Fruit fly (Drosophila melanogaster): ENCODE data around the gene CG10357.

Gene CG10357

DNA sequence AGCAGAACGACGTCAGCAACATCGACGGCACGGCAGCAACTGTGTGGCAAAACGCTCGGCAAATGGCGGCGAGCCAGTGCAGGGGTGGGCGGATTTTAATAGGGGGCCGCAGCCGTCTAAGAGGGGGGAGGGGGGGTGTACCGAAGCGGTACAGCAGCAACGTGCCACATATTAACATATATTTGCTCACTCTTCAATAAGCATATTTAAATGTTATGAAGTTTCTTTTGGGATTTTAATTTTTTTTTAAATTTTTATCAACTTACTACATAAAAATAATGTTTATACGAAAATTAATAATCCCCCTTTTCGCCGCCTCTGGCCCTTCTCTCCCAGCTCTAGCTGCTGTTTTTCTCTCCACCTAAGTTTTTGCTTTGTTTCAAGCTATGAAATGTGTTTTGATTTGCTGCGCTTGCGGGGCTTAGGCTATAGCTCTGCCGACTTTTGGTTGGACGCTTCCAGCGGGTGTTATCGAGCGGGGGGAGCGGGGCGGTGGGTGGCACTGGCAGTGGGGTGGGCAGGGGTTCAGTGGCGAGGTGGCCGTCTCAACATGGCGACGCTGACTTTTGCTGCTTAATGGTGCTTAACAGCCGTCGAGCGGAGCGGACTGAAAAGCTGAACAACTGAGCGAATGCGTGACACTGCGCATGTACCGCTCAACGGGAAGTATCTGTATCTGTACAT lies 17.5 kb downstream of the CG10357 start (continued):
- TF ChIP-seq Xrp1 (GFP tag; IDR thresholded peaks at IDR 0.05) = peak; percentile 87
- peak; percentile 49; the same call in 1 of the 2 replicates for TF ChIP-seq Nf-YA (GFP tag; IDR thresholded peaks at IDR 0.05)
- no peak for TF ChIP-seq Scr (GFP tag; IDR thresholded peaks at IDR 0.05; ENCODE audit: partially characterized antibody)
- no peak for TF ChIP-seq Ets97D (GFP tag; optimal IDR thresholded peaks at IDR 0.05)
- TF ChIP-seq PHDP (tag; optimal IDR thresholded peaks at IDR 0.05) = peak; percentile 90
- TF ChIP-seq psq (GFP tag; optimal IDR thresholded peaks at IDR 0.05) = peak; percentile 12
- peak; percentile 80 for TF ChIP-seq Rx (GFP tag; IDR thresholded peaks at IDR 0.05)
- peak; percentile 60 for TF ChIP-seq CG5180 (GFP tag; optimal IDR thresholded peaks at IDR 0.05)
- TF ChIP-seq ro (GFP tag; IDR thresholded peaks at IDR 0.05) = peak; percentile 42; the same call in 1 of the 2 replicates
- TF ChIP-seq vnd (GFP tag; IDR thresholded peaks at IDR 0.05; ENCODE audit: partially characterized antibody) = no peak
- no peak for TF ChIP-seq Atf-2 (GFP tag; optimal IDR thresholded peaks at IDR 0.05)
- peak; percentile 35; the same call in 1 of the 3 replicates for TF ChIP-seq zen2 (GFP tag; IDR thresholded peaks at IDR 0.05; ENCODE audit: partially characterized antibody)
- TF ChIP-seq sim (GFP tag; IDR thresholded peaks at IDR 0.05) = 0 out of 2 replicates have a peak, but pooled peaks have one; percentile 36
- peak; percentile 87 for TF ChIP-seq sob (GFP tag; IDR thresholded peaks at IDR 0.05)
- no peak for TF ChIP-seq HLH4C (GFP tag; IDR thresholded peaks at IDR 0.05; ENCODE audit: partially characterized antibody)
- TF ChIP-seq pb (GFP tag; optimal IDR thresholded peaks at IDR 0.05) = no peak
- TF ChIP-seq twi (tag; optimal IDR thresholded peaks at IDR 0.05) = peak; percentile 43
- TF ChIP-seq Hmx (GFP tag; optimal IDR thresholded peaks at IDR 0.05) = no peak
- no peak for TF ChIP-seq cad (GFP tag; optimal IDR thresholded peaks at IDR 0.05)
- no peak for TF ChIP-seq corto (GFP tag; optimal IDR thresholded peaks at IDR 0.05)
- TF ChIP-seq Oli (tag; optimal IDR thresholded peaks at IDR 0.05) = peak; percentile 91
- TF ChIP-seq CG32767 (GFP tag; IDR thresholded peaks at IDR 0.05) = peak; percentile 85
- peak; percentile 89 for TF ChIP-seq CG11695 (GFP tag; IDR thresholded peaks at IDR 0.05)
- TF ChIP-seq Eip74EF (GFP tag; optimal IDR thresholded peaks at IDR 0.05) = peak in 1 of 2 experiments; percentile 62
- TF ChIP-seq NC2α (GFP tag; optimal IDR thresholded peaks at IDR 0.05) = no peak
- no peak for TF ChIP-seq pzg (GFP tag; optimal IDR thresholded peaks at IDR 0.05)
- peak; percentile 78 for TF ChIP-seq NFAT (GFP tag; IDR thresholded peaks at IDR 0.05)
- TF ChIP-seq Hr39 (optimal IDR thresholded peaks at IDR 0.05) = no peak
- no peak for TF ChIP-seq CG17912 (GFP tag; optimal IDR thresholded peaks at IDR 0.05)
- no peak for TF ChIP-seq Tbp (GFP tag; optimal IDR thresholded peaks at IDR 0.05)
- TF ChIP-seq gsb-n (tag; optimal IDR thresholded peaks at IDR 0.05) = peak; percentile 48
- TF ChIP-seq Bdp1 (GFP tag; optimal IDR thresholded peaks at IDR 0.05) = no peak
- peak; percentile 38 for TF ChIP-seq kay (GFP tag; optimal IDR thresholded peaks at IDR 0.05)
- TF ChIP-seq stc (GFP tag; IDR thresholded peaks at IDR 0.05) = peak; percentile 86
- TF ChIP-seq Meics (GFP tag; optimal IDR thresholded peaks at IDR 0.05) = peak; percentile 87
- peak; percentile 69 for TF ChIP-seq CG12942 (GFP tag; optimal IDR thresholded peaks at IDR 0.05)
- peak; percentile 79 for TF ChIP-seq ssp (GFP tag; IDR thresholded peaks at IDR 0.05)
- peak; percentile 74 for TF ChIP-seq D19B (GFP tag; optimal IDR thresholded peaks at IDR 0.05)
- no peak for TF ChIP-seq nerfin-2 (GFP tag; IDR thresholded peaks at IDR 0.05; ENCODE audit: partially characterized antibody)
- peak; percentile 87 for TF ChIP-seq CG2678 (tag; optimal IDR thresholded peaks at IDR 0.05)
- TF ChIP-seq CG12071 (GFP tag; optimal IDR thresholded peaks at IDR 0.05) = no peak
- TF ChIP-seq gcm (GFP tag; optimal IDR thresholded peaks at IDR 0.05) = peak; percentile 53
- peak; percentile 80 for TF ChIP-seq ci (GFP tag; IDR thresholded peaks at IDR 0.05)
- TF ChIP-seq nerfin-1 (tag; optimal IDR thresholded peaks at IDR 0.05) = peak; percentile 52
- no peak for TF ChIP-seq eyg (GFP tag; optimal IDR thresholded peaks at IDR 0.05)
- TF ChIP-seq Ssrp (tag; optimal IDR thresholded peaks at IDR 0.05) = peak; percentile 79
- TF ChIP-seq Doc3 (GFP tag; IDR thresholded peaks at IDR 0.05; ENCODE audit: partially characterized antibody) = no peak
- peak; percentile 94 for TF ChIP-seq lmd (GFP tag; IDR thresholded peaks at IDR 0.05)
- no peak for TF ChIP-seq HLHmδ (GFP tag; optimal IDR thresholded peaks at IDR 0.05)
- no peak for TF ChIP-seq Sin3A (optimal IDR thresholded peaks at IDR 0.05)

Data from whole organism, embryonic.